Fruit fly (Drosophila melanogaster) whole organism, adult: ENCODE data around the gene flip.

Experiments
- CG11617 ChIP-seq: fragments of 200-800 bp; sonication (Bioruptor generic); optimal IDR thresholded peaks from 2 replicates; lab custom pipeline; 2017; ENCODE audit warnings: mild to moderate bottlenecking, missing biosample characterization, missing genetic modification reagents, missing genetic modification characterization
- CG12768 ChIP-seq: fragments of 200-800 bp; sonication (Bioruptor generic); optimal IDR thresholded peaks from 2 replicates; lab custom pipeline; 2017; ENCODE audit warnings: missing biosample characterization, missing genetic modification characterization, mild to moderate bottlenecking, moderate library complexity, missing genetic modification reagents
- CG14711 ChIP-seq: fragments of 200-800 bp; sonication (Bioruptor generic); optimal IDR thresholded peaks from 2 replicates; lab custom pipeline; 2018; ENCODE audit warnings: missing biosample characterization, mild to moderate bottlenecking, missing genetic modification characterization, moderate library complexity
- CG1620 ChIP-seq: fragments of 200-800 bp; sonication (Bioruptor generic); optimal IDR thresholded peaks from 2 replicates; lab custom pipeline; 2016; ENCODE audit warnings: missing biosample characterization, missing genetic modification characterization
- CG33017 ChIP-seq: fragments of 200-800 bp; sonication (Bioruptor generic); optimal IDR thresholded peaks from 2 replicates; lab custom pipeline; 2018; ENCODE audit warnings: missing biosample characterization, mild to moderate bottlenecking, missing genetic modification characterization, moderate library complexity
- CG5204 ChIP-seq: fragments of 200-800 bp; sonication (Bioruptor generic); optimal IDR thresholded peaks from 2 replicates; lab custom pipeline; 2016; ENCODE audit warnings: missing biosample characterization, missing genetic modification characterization
- CG7045 ChIP-seq: fragments of 200-800 bp; sonication (Bioruptor generic); optimal IDR thresholded peaks from 2 replicates; lab custom pipeline; 2017; ENCODE audit warnings: missing biosample characterization, mild to moderate bottlenecking, missing genetic modification characterization
- CG7101 ChIP-seq: fragments of 200-800 bp; sonication (Bioruptor generic); optimal IDR thresholded peaks from 2 replicates; lab custom pipeline; 2018; ENCODE audit warnings: missing biosample characterization, mild to moderate bottlenecking, missing genetic modification characterization, moderate library complexity
- Clk ChIP-seq: fragments of 200-800 bp; sonication (Bioruptor generic); optimal IDR thresholded peaks from 2 replicates; lab custom pipeline; 2017; ENCODE audit warnings: missing biosample characterization, missing genetic modification characterization
- Crg-1 ChIP-seq: fragments of 200-800 bp; sonication (Bioruptor generic); optimal IDR thresholded peaks from 2 replicates; lab custom pipeline; 2016; ENCODE audit warnings: missing biosample characterization, missing genetic modification characterization
- Hr96 ChIP-seq: fragments of 200-800 bp; sonication (Bioruptor generic); optimal IDR thresholded peaks from 2 replicates; lab custom pipeline; 2016; ENCODE audit warnings: missing biosample characterization, missing genetic modification characterization
- Mnt ChIP-seq: fragments of 200-800 bp; sonication (Bioruptor generic); optimal IDR thresholded peaks from 2 replicates; lab custom pipeline; 2016; ENCODE audit warnings: missing biosample characterization, mild to moderate bottlenecking, missing genetic modification characterization
- bab1 ChIP-seq: fragments of 200-800 bp; sonication (Bioruptor generic); optimal IDR thresholded peaks from 3 replicates; lab custom pipeline; 2019; ENCODE audit warnings: missing biosample characterization, mild to moderate bottlenecking, missing genetic modification characterization, moderate library complexity
- cic ChIP-seq: fragments of 200-800 bp; sonication (Bioruptor generic); optimal IDR thresholded peaks from 2 replicates; lab custom pipeline; 2017; ENCODE audit warnings: missing biosample characterization, mild to moderate bottlenecking, missing genetic modification characterization, moderate library complexity
- cnc ChIP-seq, 2 experiments: fragments of >200 bp; optimal IDR thresholded peaks; 2 replicates each; lab custom pipeline; 2017
- kay ChIP-seq: fragments of 200-800 bp; sonication (Bioruptor generic); peaks from one replicate; lab custom pipeline; 2016; ENCODE audit warnings: missing biosample characterization, missing genetic modification characterization, borderline replicate concordance
- ovo ChIP-seq: fragments of 200-800 bp; sonication (Bioruptor generic); optimal IDR thresholded peaks from 2 replicates; lab custom pipeline; 2016; ENCODE audit warnings: missing biosample characterization, missing genetic modification characterization
- pad ChIP-seq: fragments of 200-800 bp; sonication (Bioruptor generic); optimal IDR thresholded peaks from 3 replicates; lab custom pipeline; 2017; ENCODE audit warnings: missing biosample characterization, missing genetic modification characterization, mild to moderate bottlenecking, moderate library complexity, missing genetic modification reagents
- tj ChIP-seq: fragments of 200-800 bp; sonication (Bioruptor generic); optimal IDR thresholded peaks from 3 replicates; lab custom pipeline; 2017; ENCODE audit warnings: missing biosample characterization, mild to moderate bottlenecking, missing genetic modification characterization, moderate library complexity
- toe ChIP-seq: fragments of 200-800 bp; sonication (Bioruptor generic); optimal IDR thresholded peaks from 2 replicates; lab custom pipeline; 2016; ENCODE audit warnings: missing biosample characterization, missing genetic modification characterization

Gene flip

DNA sequence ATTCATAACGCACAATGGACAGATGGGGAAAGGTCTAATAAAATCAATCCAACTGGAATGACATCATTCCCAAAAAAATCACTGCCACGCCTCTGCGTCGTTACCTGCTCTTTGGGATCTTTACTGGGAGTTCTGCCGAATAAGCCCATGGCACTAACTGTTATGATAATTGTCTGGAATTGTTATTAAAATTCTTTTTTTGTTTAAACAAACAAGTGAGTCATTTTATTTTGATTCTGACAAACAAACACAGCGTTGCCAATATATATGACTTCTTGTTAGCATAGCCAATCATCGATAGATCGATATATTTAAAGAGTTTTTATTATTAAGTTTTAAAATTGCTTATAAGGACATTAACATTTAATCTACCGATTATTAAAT is 32.9 kb upstream of the flip start, which contains the start of gene Vps24:
Gene Vps24 (minus strand): TSS at position 265 of the 384 bp plus-strand sequence.
- TF ChIP-seq cnc (optimal IDR thresholded peaks at IDR 0.05; lab: Kevin White, UChicago) = no peak
- peak; percentile 96 for TF ChIP-seq kay
- no peak for TF ChIP-seq pad (GFP tag; lab: Kevin White, UChicago)
- peak; percentile 46 for TF ChIP-seq bab1 (GFP tag; lab: Kevin White, UChicago)

DNA sequence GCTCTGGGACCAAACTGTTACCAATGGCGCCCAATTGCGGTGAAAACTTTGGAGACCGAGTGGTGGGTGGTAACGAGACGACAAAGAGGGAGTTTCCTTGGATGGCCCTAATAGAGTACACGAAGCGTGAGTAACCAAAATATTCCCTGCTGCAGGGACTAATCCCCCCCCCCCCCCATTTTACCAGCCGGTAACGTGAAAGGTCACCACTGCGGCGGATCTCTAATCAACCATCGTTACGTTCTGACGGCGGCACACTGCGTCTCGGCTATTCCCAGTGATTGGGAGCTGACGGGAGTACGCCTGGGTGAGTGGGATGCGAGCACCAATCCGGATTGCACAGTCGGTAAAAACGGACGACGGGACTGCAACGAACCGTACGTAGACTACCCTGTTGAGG is 31.0 kb upstream of the flip start:
- TF ChIP-seq CG1620 (no peak), pad (GFP tag; lab: Kevin White, UChicago) (no peak), CG5204 (no peak), cnc (optimal IDR thresholded peaks at IDR 0.05; lab: Kevin White, UChicago) (no peak), tj (GFP tag; lab: Kevin White, UChicago) (no peak), cic (GFP tag; lab: Kevin White, UChicago) (no peak), Mnt (no peak), Crg-1 (GFP tag; lab: Kevin White, UChicago) (no peak)

DNA sequence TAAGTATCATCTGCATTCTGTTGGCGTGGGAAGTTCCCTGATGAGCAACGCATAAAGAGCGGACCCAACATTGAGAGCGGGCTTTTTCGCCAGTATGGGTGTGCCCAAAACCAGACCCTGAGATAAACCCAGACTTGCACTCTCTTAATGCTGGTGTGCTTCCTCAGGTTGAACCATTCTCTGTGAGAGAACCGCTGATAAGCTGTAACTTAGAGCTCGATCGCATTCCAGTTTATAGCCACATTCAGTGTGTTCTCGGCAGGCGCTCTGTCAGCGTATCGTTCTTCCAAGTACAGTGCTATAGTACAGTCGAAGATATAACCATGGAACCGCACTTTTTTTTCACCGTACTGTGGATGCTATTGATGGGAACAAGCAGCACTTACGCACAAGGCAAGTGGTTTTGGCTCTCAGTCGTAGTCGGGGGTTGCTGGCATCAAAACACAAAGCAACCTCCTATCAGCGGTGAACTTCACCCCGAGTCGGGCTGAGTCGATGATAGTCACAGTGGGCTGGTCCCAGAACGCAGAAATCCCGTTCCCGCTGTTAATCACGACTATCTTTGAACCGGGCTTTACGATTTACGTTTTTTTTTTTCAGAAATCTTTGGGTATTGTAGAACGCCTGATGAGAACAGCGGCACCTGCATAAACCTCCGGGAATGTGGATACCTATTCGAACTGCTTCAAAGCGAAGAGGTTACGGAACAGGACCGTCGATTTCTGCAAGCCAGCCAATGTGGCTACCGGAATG is 30.1 kb upstream of the flip start, which contains the start of gene MP1:
Gene MP1 (plus strand): TSS at position 245 of the 753 bp plus-strand sequence.
- TF ChIP-seq cic (GFP tag; lab: Kevin White, UChicago) = peak; percentile 35
- peak; percentile 62 for TF ChIP-seq tj (GFP tag; lab: Kevin White, UChicago)
- TF ChIP-seq bab1 (GFP tag; lab: Kevin White, UChicago) = peak; percentile 49
- TF ChIP-seq Mnt = no peak

DNA sequence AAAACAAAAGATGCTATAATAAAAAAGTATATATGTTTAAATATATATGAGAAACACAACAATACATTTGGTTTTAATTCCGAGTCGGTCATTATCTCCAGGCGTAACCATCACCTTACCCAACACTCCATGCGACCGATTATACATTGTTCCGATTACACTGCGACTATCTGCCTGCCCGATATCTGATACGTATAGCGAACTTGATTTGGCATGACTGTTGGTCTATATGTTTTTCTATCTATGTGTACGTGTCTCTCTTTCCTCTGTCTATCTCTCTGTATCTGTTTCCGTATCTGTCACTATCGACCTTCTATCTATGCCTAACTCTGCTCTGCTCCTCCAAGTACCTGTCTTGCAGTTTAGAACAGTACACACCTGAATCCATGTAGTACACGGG is 23.8 kb upstream of the flip start:
- no peak for TF ChIP-seq CG11617 (GFP tag; lab: Kevin White, UChicago)

DNA sequence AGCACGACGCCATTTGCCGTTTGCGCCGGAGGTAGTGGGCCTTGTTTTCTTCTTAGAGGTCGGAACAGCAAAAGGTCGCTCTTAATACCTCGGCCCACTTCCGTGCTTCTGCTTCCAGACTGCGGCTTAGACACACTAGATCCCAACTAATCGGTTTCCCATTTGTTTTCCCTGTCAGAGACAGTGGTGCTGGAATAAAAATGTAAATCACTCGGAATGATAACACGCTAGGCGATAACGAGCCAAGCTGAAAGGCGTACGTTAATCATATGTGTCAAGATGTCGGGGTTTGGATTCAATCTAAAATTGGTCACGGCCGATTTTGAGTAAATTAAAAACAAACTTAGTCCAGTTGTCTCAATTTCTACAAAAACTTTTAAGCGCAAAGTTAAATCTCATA is 17.0 kb upstream of the flip start, which contains the start of gene Nepl11:
Gene Nepl11 (minus strand): TSS at position 152 of the 400 bp plus-strand sequence.
- no peak for TF ChIP-seq bab1 (GFP tag; lab: Kevin White, UChicago)
- TF ChIP-seq pad (GFP tag; lab: Kevin White, UChicago) = no peak
- TF ChIP-seq CG11617 (GFP tag; lab: Kevin White, UChicago) = no peak
- TF ChIP-seq CG7101 = no peak
- no peak for TF ChIP-seq Mnt
- TF ChIP-seq kay = no peak
- TF ChIP-seq CG7045 (GFP tag; lab: Kevin White, UChicago) = no peak
- no peak for TF ChIP-seq CG5204
- TF ChIP-seq CG1620 = no peak
- TF ChIP-seq tj (GFP tag; lab: Kevin White, UChicago) = no peak

DNA sequence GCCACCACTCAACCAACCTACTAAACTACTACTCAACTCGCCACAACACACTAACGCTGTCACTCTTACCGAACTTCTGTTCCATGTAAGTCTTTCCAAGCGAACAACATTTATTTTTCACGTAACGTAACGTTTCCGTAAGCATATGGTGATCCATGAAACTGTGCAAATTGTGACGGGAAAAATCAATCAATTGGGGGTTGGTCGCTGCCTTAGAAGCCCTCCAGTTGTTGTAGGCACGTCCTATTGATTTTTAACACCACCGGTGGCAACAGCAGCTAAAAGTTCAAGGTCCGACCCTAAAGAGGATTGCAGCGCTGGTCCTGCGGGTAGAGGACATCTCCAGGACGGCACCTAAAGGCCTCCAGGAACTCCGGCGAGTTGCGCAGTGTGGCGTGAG is 14.5 kb upstream of the flip start:
- no peak for TF ChIP-seq kay
- no peak for TF ChIP-seq tj (GFP tag; lab: Kevin White, UChicago)
- TF ChIP-seq CG7101 = no peak
- no peak for TF ChIP-seq cic (GFP tag; lab: Kevin White, UChicago)
- TF ChIP-seq CG5204 = no peak
- no peak for TF ChIP-seq pad (GFP tag; lab: Kevin White, UChicago)
- TF ChIP-seq Crg-1 (GFP tag; lab: Kevin White, UChicago) = no peak
- no peak for TF ChIP-seq toe
- no peak for TF ChIP-seq CG7045 (GFP tag; lab: Kevin White, UChicago)
- no peak for TF ChIP-seq CG11617 (GFP tag; lab: Kevin White, UChicago)
- TF ChIP-seq CG1620 = no peak
- no peak for TF ChIP-seq Hr96 (GFP tag; lab: Kevin White, UChicago)
- TF ChIP-seq CG14711 = no peak
- TF ChIP-seq CG33017 (tag; lab: Kevin White, UChicago) = no peak
- no peak for TF ChIP-seq Mnt
- TF ChIP-seq cnc (optimal IDR thresholded peaks at IDR 0.05; lab: Kevin White, UChicago) = no peak
- TF ChIP-seq Clk (GFP tag; lab: Kevin White, UChicago) = no peak
- TF ChIP-seq ovo (GFP tag; lab: Kevin White, UChicago) = no peak
- no peak for TF ChIP-seq CG12768 (GFP tag; lab: Kevin White, UChicago)

DNA sequence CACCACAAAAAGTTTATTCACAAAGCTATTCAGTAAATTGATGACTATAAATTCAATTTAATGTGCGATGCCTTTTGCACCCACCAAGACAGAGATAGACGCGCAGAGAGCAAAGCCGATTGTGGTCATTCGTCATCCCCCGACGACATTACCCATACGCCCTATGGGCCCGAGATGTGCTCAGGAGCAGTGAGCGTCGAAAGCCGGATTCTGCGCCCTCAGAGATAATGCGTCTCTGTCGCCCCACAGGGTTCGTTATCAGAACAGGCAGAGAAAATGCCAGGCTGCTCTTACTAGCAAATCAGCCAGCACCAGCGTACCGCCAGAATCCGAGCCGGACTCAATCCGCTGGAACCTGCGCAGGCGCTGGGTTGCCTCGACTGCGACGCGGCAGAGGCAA is 13.6 kb upstream of the flip start:
- TF ChIP-seq cic (GFP tag; lab: Kevin White, UChicago) (peak; percentile 3), CG33017 (tag; lab: Kevin White, UChicago) (no peak), cnc (optimal IDR thresholded peaks at IDR 0.05; lab: Kevin White, UChicago) (no peak), ovo (GFP tag; lab: Kevin White, UChicago) (no peak), Mnt (no peak), CG1620 (no peak), CG5204 (no peak), CG7045 (GFP tag; lab: Kevin White, UChicago) (no peak)
